Fruit fly (Drosophila melanogaster) whole organism, prepupa: ENCODE results near the gene mei-9.
A peak's percentile ranks its signal among the peaks of the same experiment; 100 is the strongest.
"Not testable (repeated sequence)": the region's sequence is repeated elsewhere in the genome, so short reads cannot be mapped to it uniquely, and the experiment has no call there.

Experiments used
- Blimp-1 ChIP-seq: fragments of 200-800 bp; sonication (Bioruptor generic); optimal IDR thresholded peaks from 3 replicates; lab custom pipeline; 2017; ENCODE audit warnings: missing biosample characterization, missing genetic modification characterization, mild to moderate bottlenecking, moderate library complexity, missing genetic modification reagents
- CG10631 ChIP-seq: fragments of 200-800 bp; sonication (Bioruptor generic); optimal IDR thresholded peaks from 2 replicates; lab custom pipeline; 2016; ENCODE audit warnings: missing biosample characterization, missing genetic modification characterization
- CG11294 ChIP-seq: fragments of 200-800 bp; sonication (Bioruptor generic); IDR thresholded peaks from 2 replicates; pipeline ENCODE4 v1.3.6; 2022; ENCODE audit warnings: missing biosample characterization, missing genetic modification characterization
- CG11762 ChIP-seq: fragments of 200-800 bp; sonication (Bioruptor generic); optimal IDR thresholded peaks from 3 replicates; lab custom pipeline; 2016; ENCODE audit warnings: missing biosample characterization, missing genetic modification characterization; ENCODE audit not compliant: insufficient read depth
- CG1621 ChIP-seq: fragments of 200-800 bp; sonication (Bioruptor generic); optimal IDR thresholded peaks from 3 replicates; lab custom pipeline; 2018; ENCODE audit warnings: missing biosample characterization, mild to moderate bottlenecking, missing genetic modification characterization
- CG16779 ChIP-seq: fragments of 200-800 bp; sonication (Bioruptor generic); optimal IDR thresholded peaks from 3 replicates; lab custom pipeline; 2017; ENCODE audit warnings: missing biosample characterization, mild to moderate bottlenecking, missing genetic modification characterization
- CG31627 ChIP-seq: fragments of 200-800 bp; sonication (Bioruptor generic); optimal IDR thresholded peaks from 3 replicates; lab custom pipeline; 2016; ENCODE audit warnings: missing biosample characterization, missing genetic modification characterization
- CG32006 ChIP-seq: fragments of 200-800 bp; sonication (Bioruptor generic); optimal IDR thresholded peaks from 3 replicates; lab custom pipeline; 2017; ENCODE audit warnings: missing biosample characterization, mild to moderate bottlenecking, missing genetic modification characterization
- CG34406 ChIP-seq: fragments of 200-800 bp; sonication (Bioruptor generic); optimal IDR thresholded peaks from 3 replicates; lab custom pipeline; 2016; ENCODE audit warnings: missing biosample characterization, missing genetic modification characterization
- CG4318 ChIP-seq: fragments of 200-800 bp; sonication (Bioruptor generic); optimal IDR thresholded peaks from 3 replicates; lab custom pipeline; 2017; ENCODE audit warnings: missing biosample characterization, mild to moderate bottlenecking, missing genetic modification characterization
- CG6163 ChIP-seq: fragments of 200-800 bp; sonication (Bioruptor generic); IDR thresholded peaks from 3 replicates; pipeline ENCODE4 v1.3.6; 2022; ENCODE audit warnings: missing biosample characterization, missing genetic modification characterization
- CG6276 ChIP-seq: fragments of 200-800 bp; sonication (Bioruptor generic); optimal IDR thresholded peaks from 2 replicates; lab custom pipeline; 2017; ENCODE audit warnings: missing biosample characterization, mild to moderate bottlenecking, missing genetic modification characterization
- CG6792 ChIP-seq: fragments of 200-800 bp; sonication (Bioruptor generic); optimal IDR thresholded peaks from 3 replicates; lab custom pipeline; 2016; ENCODE audit warnings: missing biosample characterization, missing genetic modification characterization
- CG6808 ChIP-seq: fragments of 200-800 bp; sonication (Bioruptor generic); optimal IDR thresholded peaks from 3 replicates; lab custom pipeline; 2017; ENCODE audit warnings: missing biosample characterization, missing genetic modification characterization, mild to moderate bottlenecking, moderate library complexity, missing genetic modification reagents
- CG6854 ChIP-seq: fragments of 200-800 bp; sonication (Bioruptor generic); optimal IDR thresholded peaks from 2 replicates; lab custom pipeline; 2017; ENCODE audit warnings: missing biosample characterization, mild to moderate bottlenecking, missing genetic modification characterization
- CG7368 ChIP-seq: fragments of 200-800 bp; sonication (Bioruptor generic); optimal IDR thresholded peaks from 3 replicates; lab custom pipeline; 2016; ENCODE audit warnings: missing biosample characterization, missing genetic modification characterization
- CG8319 ChIP-seq: fragments of 200-800 bp; sonication (Bioruptor generic); optimal IDR thresholded peaks from 3 replicates; lab custom pipeline; 2016; ENCODE audit warnings: missing biosample characterization, missing genetic modification characterization
- CG8632 ChIP-seq: fragments of 200-800 bp; sonication (Bioruptor generic); optimal IDR thresholded peaks from 3 replicates; lab custom pipeline; 2016; ENCODE audit warnings: missing biosample characterization, missing genetic modification characterization
- Eip78C ChIP-seq: fragments of 200-800 bp; sonication (Bioruptor generic); peaks from one replicate; lab custom pipeline; 2016; ENCODE audit warnings: missing biosample characterization, missing genetic modification characterization
- Eip93F ChIP-seq: fragments of 200-800 bp; sonication (Bioruptor generic); optimal IDR thresholded peaks from 2 replicates; lab custom pipeline; 2016; ENCODE audit warnings: missing biosample characterization, mild to moderate bottlenecking, missing genetic modification characterization
- Ets21C ChIP-seq: fragments of 200-800 bp; sonication (Bioruptor generic); optimal IDR thresholded peaks from 3 replicates; lab custom pipeline; 2016; ENCODE audit warnings: missing biosample characterization, missing genetic modification characterization
- Ets96B ChIP-seq: fragments of 200-800 bp; optimal IDR thresholded peaks from 2 replicates; lab custom pipeline; 2019; ENCODE audit warnings: missing biosample characterization, mild to moderate bottlenecking, missing genetic modification characterization, moderate library complexity
- Gug ChIP-seq: fragments of 200-800 bp; sonication (Bioruptor generic); IDR thresholded peaks from 2 replicates; pipeline ENCODE4 v1.3.6; 2022; ENCODE audit warnings: missing biosample characterization, missing genetic modification characterization
- Hr38 ChIP-seq: sonication (Bioruptor generic); optimal IDR thresholded peaks from 2 replicates; lab custom pipeline; 2016; ENCODE audit warnings: missing biosample characterization, missing genetic modification characterization
- Hr39 ChIP-seq: fragments of 200-800 bp; sonication (Bioruptor generic); optimal IDR thresholded peaks from 2 replicates; lab custom pipeline; 2016; ENCODE audit warnings: missing biosample characterization, missing genetic modification characterization
- Hr4 ChIP-seq: fragments of 200-800 bp; sonication (Bioruptor generic); optimal IDR thresholded peaks from 3 replicates; lab custom pipeline; 2016; ENCODE audit warnings: missing biosample characterization, missing genetic modification characterization
- Lpt ChIP-seq: fragments of 200-800 bp; sonication (Bioruptor generic); optimal IDR thresholded peaks from 3 replicates; lab custom pipeline; 2016; ENCODE audit warnings: missing biosample characterization, missing genetic modification characterization
- Sox102F ChIP-seq: fragments of 200-800 bp; sonication (Bioruptor generic); optimal IDR thresholded peaks from 2 replicates; lab custom pipeline; 2016; ENCODE audit warnings: missing biosample characterization, mild to moderate bottlenecking, missing genetic modification characterization
- Sox14 ChIP-seq: fragments of 200-800 bp; sonication (Bioruptor generic); optimal IDR thresholded peaks from 3 replicates; lab custom pipeline; 2016; ENCODE audit warnings: missing biosample characterization, missing genetic modification characterization
- achi ChIP-seq: fragments of 200-800 bp; sonication (Bioruptor generic); optimal IDR thresholded peaks from 3 replicates; lab custom pipeline; 2016; ENCODE audit warnings: missing biosample characterization, missing genetic modification characterization
- acj6 ChIP-seq: fragments of 200-800 bp; sonication (Bioruptor generic); optimal IDR thresholded peaks from 3 replicates; lab custom pipeline; 2016; ENCODE audit warnings: missing biosample characterization, missing genetic modification characterization
- cyc ChIP-seq: fragments of 200-800 bp; sonication (Bioruptor generic); optimal IDR thresholded peaks from 3 replicates; lab custom pipeline; 2016; ENCODE audit warnings: missing biosample characterization, missing genetic modification characterization
- dsx ChIP-seq: fragments of 200-800 bp; optimal IDR thresholded peaks from 3 replicates; lab custom pipeline; 2019; ENCODE audit warnings: missing biosample characterization, mild to moderate bottlenecking, missing genetic modification characterization, moderate library complexity; ENCODE audit not compliant: poor library complexity, severe bottlenecking
- esn ChIP-seq: fragments of 200-800 bp; sonication (Bioruptor generic); optimal IDR thresholded peaks from 2 replicates; lab custom pipeline; 2016; ENCODE audit warnings: missing biosample characterization, mild to moderate bottlenecking, missing genetic modification characterization, moderate library complexity
- fd59A ChIP-seq: fragments of 200-800 bp; sonication (Bioruptor generic); optimal IDR thresholded peaks from 2 replicates; lab custom pipeline; 2017; ENCODE audit warnings: missing biosample characterization, mild to moderate bottlenecking, missing genetic modification characterization, missing genetic modification reagents
- fd85E ChIP-seq: fragments of 200-800 bp; sonication (Bioruptor generic); optimal IDR thresholded peaks from 3 replicates; lab custom pipeline; 2016; ENCODE audit warnings: missing biosample characterization, missing genetic modification characterization
- fkh ChIP-seq: fragments of 200-800 bp; sonication (Bioruptor generic); optimal IDR thresholded peaks from 3 replicates; lab custom pipeline; 2017; ENCODE audit warnings: missing biosample characterization, mild to moderate bottlenecking, missing genetic modification characterization, moderate library complexity
- lz ChIP-seq: fragments of 200-800 bp; sonication (Bioruptor generic); optimal IDR thresholded peaks from 3 replicates; lab custom pipeline; 2016; ENCODE audit warnings: missing biosample characterization, missing genetic modification characterization
- pdm3 ChIP-seq: fragments of 200-800 bp; sonication (Bioruptor generic); optimal IDR thresholded peaks from 3 replicates; lab custom pipeline; 2016; ENCODE audit warnings: missing biosample characterization, missing genetic modification characterization
- salr ChIP-seq, 2 experiments: fragments of 200-800 bp; sonication (Bioruptor generic); optimal IDR thresholded peaks; 3 replicates each; lab custom pipeline; 2016 to 2018; ENCODE audit warnings: missing biosample characterization in 2 of 2, missing genetic modification characterization in 2 of 2, mild to moderate bottlenecking in 1 of 2
- ss ChIP-seq, 2 experiments: fragments of 200-800 bp; sonication (Bioruptor generic); optimal IDR thresholded peaks; 2 replicates in 1 of 2; 3 replicates in 1 of 2; lab custom pipeline; 2017 to 2018; ENCODE audit warnings: mild to moderate bottlenecking in 2 of 2, missing biosample characterization in 2 of 2, missing genetic modification characterization in 2 of 2, moderate library complexity in 1 of 2
- svp ChIP-seq: fragments of 200-800 bp; sonication (Bioruptor generic); peaks from one replicate; lab custom pipeline; 2016; ENCODE audit warnings: missing biosample characterization, missing genetic modification characterization
- topi ChIP-seq: fragments of 200-800 bp; sonication (Bioruptor generic); optimal IDR thresholded peaks from 3 replicates; lab custom pipeline; 2016; ENCODE audit warnings: missing biosample characterization, missing genetic modification characterization
- vri ChIP-seq: fragments of 200-800 bp; sonication (Bioruptor generic); optimal IDR thresholded peaks from 3 replicates; lab custom pipeline; 2016; ENCODE audit warnings: missing biosample characterization, mild to moderate bottlenecking, missing genetic modification characterization

Gene mei-9

dm6 chrX:4318701-4319100, at the start of gene mei-9:
TSS of gene mei-9 (minus strand) at chrX:4318801.
- TF ChIP-seq CG34406; Eip78C (GFP tag; lab: Kevin White, UChicago); fkh: not testable (repeated sequence)

DNA sequence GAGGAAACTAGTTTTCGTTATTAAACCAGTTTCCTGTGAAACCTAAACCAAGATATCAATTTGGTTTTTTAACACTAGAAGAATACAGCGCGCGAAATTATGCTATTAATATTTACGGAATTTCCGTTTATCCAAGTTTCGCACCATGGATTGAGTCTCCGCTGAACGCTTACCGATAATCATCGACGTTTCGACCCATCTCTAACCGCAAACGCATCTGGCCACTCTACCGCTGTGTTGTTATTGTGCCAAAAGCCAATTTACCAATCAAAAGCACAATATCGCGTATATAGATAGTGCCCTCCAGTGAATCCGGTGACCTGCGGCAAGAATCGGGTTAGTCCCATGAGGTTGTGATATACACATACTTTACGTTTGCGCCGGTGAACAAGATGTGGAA, 47.6 kb upstream of the mei-9 start, which contains the start of gene CG3626:
CG3626 (plus strand) TSS at position 222 of the 400 bp plus-strand sequence.
- peak; percentile 5 for TF ChIP-seq CG31627 (GFP tag; lab: Kevin White, UChicago)
- TF ChIP-seq salr (GFP tag; optimal IDR thresholded peaks at IDR 0.05; lab: Kevin White, UChicago), result no peak
- TF ChIP-seq Eip78C (GFP tag; lab: Kevin White, UChicago), result peak; percentile 47
- TF ChIP-seq svp (GFP tag; lab: Kevin White, UChicago), result peak; percentile 88
- TF ChIP-seq topi (GFP tag; lab: Kevin White, UChicago), result peak; percentile 11
- peak; percentile 6 for TF ChIP-seq cyc (GFP tag; lab: Kevin White, UChicago)

dm6 chrX:4358515-4358914, 39.9 kb upstream of the mei-9 start:
- TF ChIP-seq CG8632 (GFP tag; lab: Kevin White, UChicago), result no peak
- TF ChIP-seq Gug (GFP tag; lab: Robert Waterston, UW), result no peak
- no peak for TF ChIP-seq Blimp-1 (GFP tag; lab: Kevin White, UChicago)
- TF ChIP-seq ss (GFP tag; optimal IDR thresholded peaks at IDR 0.05; lab: Kevin White, UChicago), result no peak
- no peak for TF ChIP-seq Eip78C (GFP tag; lab: Kevin White, UChicago)

DNA sequence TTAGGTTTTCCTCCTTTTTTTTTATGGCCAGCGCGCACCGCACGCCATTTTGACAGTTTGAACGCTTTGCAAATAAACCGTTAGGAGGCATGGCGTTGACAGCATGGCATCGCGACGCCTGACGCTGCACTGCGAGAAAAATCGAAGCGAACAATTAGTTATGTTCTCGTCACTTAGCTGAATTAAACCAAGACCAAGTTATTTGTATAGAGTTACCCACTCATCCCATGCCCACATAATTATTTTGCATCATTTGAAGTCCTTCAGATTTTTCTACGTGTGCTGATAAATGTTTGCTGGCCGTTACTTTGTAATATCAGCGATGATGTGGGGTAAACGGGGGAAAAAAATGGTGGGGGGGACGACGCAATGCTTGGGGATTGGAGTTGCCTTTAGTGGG, 11.2 kb upstream of the mei-9 start:
- TF ChIP-seq Hr4 (GFP tag; lab: Kevin White, UChicago), result peak; percentile 44
- no peak for TF ChIP-seq vri (GFP tag; lab: Kevin White, UChicago)
- no peak for TF ChIP-seq CG7368 (GFP tag; lab: Kevin White, UChicago)
- TF ChIP-seq CG6808 (GFP tag; lab: Kevin White, UChicago), result no peak
- TF ChIP-seq ss (GFP tag; optimal IDR thresholded peaks at IDR 0.05; lab: Kevin White, UChicago), result no peak
- TF ChIP-seq esn (GFP tag; lab: Kevin White, UChicago), result no peak
- no peak for TF ChIP-seq CG10631 (GFP tag; lab: Kevin White, UChicago)
- no peak for TF ChIP-seq Hr38
- TF ChIP-seq acj6 (GFP tag; lab: Kevin White, UChicago), result no peak
- TF ChIP-seq Blimp-1 (GFP tag; lab: Kevin White, UChicago), result no peak
- peak; percentile 39 for TF ChIP-seq CG32006 (GFP tag; lab: Kevin White, UChicago)
- no peak for TF ChIP-seq achi
- TF ChIP-seq CG8632 (GFP tag; lab: Kevin White, UChicago), result no peak
- no peak for TF ChIP-seq topi (GFP tag; lab: Kevin White, UChicago)
- TF ChIP-seq dsx, result peak; percentile 7
- 0 out of 3 replicates have a peak, but pooled peaks have one; percentile 24 for TF ChIP-seq CG6163 (GFP tag; lab: Robert Waterston, UW)
- TF ChIP-seq Eip93F (GFP tag; lab: Kevin White, UChicago), result no peak
- peak; percentile 40; the same call in 1 of the 2 replicates for TF ChIP-seq Gug (GFP tag; lab: Robert Waterston, UW)
- no peak for TF ChIP-seq CG16779
- TF ChIP-seq lz (GFP tag; lab: Kevin White, UChicago), result no peak
- TF ChIP-seq cyc (GFP tag; lab: Kevin White, UChicago), result no peak
- no peak for TF ChIP-seq CG8319
- no peak for TF ChIP-seq CG1621 (tag; lab: Kevin White, UChicago)
- TF ChIP-seq CG4318 (GFP tag; lab: Kevin White, UChicago), result no peak
- peak; percentile 65 for TF ChIP-seq Eip78C (GFP tag; lab: Kevin White, UChicago)
- TF ChIP-seq CG6276, result peak; percentile 6
- no peak for TF ChIP-seq fd85E (GFP tag; lab: Kevin White, UChicago)
- no peak for TF ChIP-seq CG6792 (GFP tag; lab: Kevin White, UChicago)
- peak; percentile 5 for TF ChIP-seq pdm3
- peak; percentile 4 for TF ChIP-seq Hr39 (GFP tag; lab: Kevin White, UChicago)
- TF ChIP-seq CG11762 (GFP tag; lab: Kevin White, UChicago), result no peak
- TF ChIP-seq Ets96B (tag; lab: Kevin White, UChicago), result no peak
- TF ChIP-seq Lpt (GFP tag; lab: Kevin White, UChicago), result no peak
- TF ChIP-seq svp (GFP tag; lab: Kevin White, UChicago), result peak; percentile 46
- TF ChIP-seq Sox102F (GFP tag; lab: Kevin White, UChicago), result no peak
- TF ChIP-seq CG11294, result peak; percentile 38; the same call in 1 of the 2 replicates
- TF ChIP-seq Sox14, result no peak
- no peak for TF ChIP-seq CG6854 (GFP tag; lab: Kevin White, UChicago)
- no peak for TF ChIP-seq fd59A
- TF ChIP-seq Ets21C, result no peak
